Worm (Caenorhabditis elegans) whole organism, L4 larva: ENCODE data around the gene edg-1.

Experiments used
- F26F4.8 ChIP-seq: fragments of 200-800 bp; sonication (Bioruptor generic); conservative IDR thresholded peaks from 2 replicates; pipeline ENCODE4 v1.3.6; 2022; ENCODE audit warnings: missing genetic modification characterization, missing compliant biosample characterization
- F37D6.2 ChIP-seq: sonication (generic microtip); optimal IDR thresholded peaks from 2 replicates; lab custom pipeline; 2016; ENCODE audit warnings: mild to moderate bottlenecking, missing genetic modification characterization, missing compliant biosample characterization
- F44E2.7 ChIP-seq: fragments of 200-800 bp; sonication (Bioruptor generic); IDR thresholded peaks from 2 replicates; pipeline ENCODE4 v2.1.2; 2022; ENCODE audit warnings: missing genetic modification characterization, missing compliant biosample characterization
- F49E8.2 ChIP-seq: sonication (generic microtip); optimal IDR thresholded peaks from 2 replicates; lab custom pipeline; 2016; ENCODE audit warnings: missing compliant biosample characterization, mild to moderate bottlenecking, missing genetic modification characterization, borderline replicate concordance
- R02D3.7 ChIP-seq: fragments of 150-350 bp; sonication (generic microtip); optimal IDR thresholded peaks from 3 replicates; lab custom pipeline; 2014; ENCODE audit warnings: missing biosample characterization, missing genetic modification characterization
- T20F7.1 ChIP-seq: fragments of 200-800 bp; sonication (Bioruptor generic); optimal IDR thresholded peaks from 2 replicates; lab custom pipeline; 2018; ENCODE audit warnings: mild to moderate bottlenecking, missing genetic modification characterization, missing compliant biosample characterization
- Y48G9A.11 ChIP-seq: fragments of 200-800 bp; sonication (Bioruptor generic); IDR thresholded peaks from 2 replicates; pipeline ENCODE4 v1.3.6; 2022; ENCODE audit warnings: missing genetic modification reagents, missing genetic modification characterization, missing compliant biosample characterization
- Y5F2A.4 ChIP-seq: fragments of 200-800 bp; sonication (Bioruptor generic); optimal IDR thresholded peaks from 2 replicates; lab custom pipeline; 2018; ENCODE audit warnings: mild to moderate bottlenecking, missing genetic modification characterization, missing compliant biosample characterization
- Y75B8A.6 ChIP-seq: fragments of 200-800 bp; sonication (Bioruptor generic); IDR thresholded peaks from 2 replicates; pipeline ENCODE4 v1.3.6; 2022; ENCODE audit warnings: missing genetic modification reagents, missing genetic modification characterization, missing compliant biosample characterization
- ZK337.2 ChIP-seq: fragments of 200-800 bp; sonication (Bioruptor generic); IDR thresholded peaks from 2 replicates; pipeline ENCODE4 v1.3.6; 2022; ENCODE audit warnings: missing genetic modification reagents, missing genetic modification characterization, missing compliant biosample characterization
- aha-1 ChIP-seq: fragments of 150-350 bp; peaks from one replicate; lab custom pipeline; 2014; ENCODE audit warnings: missing biosample characterization, missing genetic modification characterization
- arid-1 ChIP-seq: fragments of 200-800 bp; sonication (Bioruptor generic); conservative IDR thresholded peaks from 2 replicates; pipeline ENCODE4 v1.3.6; 2022; ENCODE audit warnings: missing genetic modification reagents, missing genetic modification characterization, missing compliant biosample characterization
- ceh-62 ChIP-seq: sonication (generic microtip); optimal IDR thresholded peaks from 2 replicates; lab custom pipeline; 2017; ENCODE audit warnings: missing biosample characterization, missing genetic modification characterization
- cey-2 ChIP-seq: sonication (generic microtip); optimal IDR thresholded peaks from 3 replicates; lab custom pipeline; 2017; ENCODE audit warnings: missing genetic modification characterization, mild to moderate bottlenecking, missing compliant biosample characterization, antibody characterized with exemption, borderline replicate concordance; ENCODE audit not compliant: insufficient read depth
- ctbp-1 ChIP-seq: fragments of 200-800 bp; sonication (Bioruptor generic); IDR thresholded peaks from 2 replicates; pipeline ENCODE4 v1.3.6; 2022; ENCODE audit warnings: missing genetic modification reagents, missing genetic modification characterization, missing compliant biosample characterization
- daf-12 ChIP-seq: fragments of 150-350 bp; optimal IDR thresholded peaks from 2 replicates; lab custom pipeline; 2014; ENCODE audit warnings: missing biosample characterization, missing genetic modification reagents, missing genetic modification characterization
- daf-16 ChIP-seq, 3 experiments: sonication (generic microtip); optimal IDR thresholded peaks; 2 replicates each; lab custom pipeline; 2016 to 2017; ENCODE audit warnings: missing genetic modification characterization in 3 of 3, missing genetic modification reagents in 3 of 3, mild to moderate bottlenecking in 2 of 3, missing compliant biosample characterization in 2 of 3, missing biosample characterization in 1 of 3, moderate library complexity in 1 of 3
- dmd-8 ChIP-seq: fragments of 200-800 bp; sonication (Bioruptor generic); IDR thresholded peaks from 2 replicates; pipeline ENCODE4 v1.3.6; 2022; ENCODE audit warnings: missing genetic modification characterization, missing compliant biosample characterization
- dpl-1 ChIP-seq: fragments of 150-350 bp; optimal IDR thresholded peaks from 2 replicates; lab custom pipeline; 2014; ENCODE audit warnings: missing biosample characterization, missing genetic modification reagents, missing genetic modification characterization
- duxl-1 ChIP-seq: sonication (generic microtip); optimal IDR thresholded peaks from 2 replicates; lab custom pipeline; 2016; ENCODE audit warnings: mild to moderate bottlenecking, missing genetic modification characterization, moderate library complexity, missing compliant biosample characterization; ENCODE audit not compliant: poor library complexity
- dve-1 ChIP-seq: sonication (generic microtip); optimal IDR thresholded peaks from 2 replicates; lab custom pipeline; 2017; ENCODE audit warnings: antibody characterized with exemption, mild to moderate bottlenecking, missing genetic modification characterization, missing compliant biosample characterization; ENCODE audit not compliant: insufficient read depth
- egl-27 ChIP-seq: sonication (generic microtip); optimal IDR thresholded peaks from 3 replicates; lab custom pipeline; 2017; ENCODE audit warnings: missing biosample characterization, missing genetic modification reagents, missing genetic modification characterization
- egl-43 ChIP-seq: fragments of 200-800 bp; sonication (Bioruptor generic); IDR thresholded peaks from 2 replicates; pipeline ENCODE4 v1.3.6; 2022; ENCODE audit warnings: missing genetic modification reagents, missing genetic modification characterization, missing compliant biosample characterization
- fos-1 ChIP-seq: fragments of 150-350 bp; optimal IDR thresholded peaks from 2 replicates; lab custom pipeline; 2014; ENCODE audit warnings: missing biosample characterization, missing genetic modification characterization
- hlh-11 ChIP-seq: fragments of 200-800 bp; sonication (Bioruptor generic); optimal IDR thresholded peaks from 2 replicates; lab custom pipeline; 2018; ENCODE audit warnings: mild to moderate bottlenecking, missing genetic modification characterization, missing compliant biosample characterization
- hlh-30 ChIP-seq: sonication (generic microtip); optimal IDR thresholded peaks from 2 replicates; lab custom pipeline; 2017; ENCODE audit warnings: antibody characterized with exemption, mild to moderate bottlenecking, missing genetic modification characterization, missing compliant biosample characterization; ENCODE audit not compliant: insufficient read depth
- hmg-1.1 ChIP-seq: fragments of 200-800 bp; sonication (Bioruptor generic); IDR thresholded peaks from 2 replicates; pipeline ENCODE4 v1.3.6; 2022; ENCODE audit warnings: missing genetic modification reagents, missing genetic modification characterization, missing compliant biosample characterization
- jun-1 ChIP-seq: fragments of 150-350 bp; optimal IDR thresholded peaks from 2 replicates; lab custom pipeline; 2014; ENCODE audit warnings: missing biosample characterization, missing genetic modification reagents, missing genetic modification characterization
- lim-7 ChIP-seq: fragments of 200-800 bp; sonication (Bioruptor generic); IDR thresholded peaks from 2 replicates; pipeline ENCODE4 v1.3.6; 2022; ENCODE audit warnings: missing genetic modification characterization, missing compliant biosample characterization
- lin-15B ChIP-seq: fragments of 150-350 bp; sonication (generic microtip); optimal IDR thresholded peaks from 3 replicates; lab custom pipeline; 2014; ENCODE audit warnings: missing biosample characterization, missing genetic modification characterization
- lin-38 ChIP-seq: fragments of 200-800 bp; sonication (Bioruptor generic); IDR thresholded peaks from 2 replicates; pipeline ENCODE4 v1.3.6; 2022; ENCODE audit warnings: missing genetic modification reagents, missing genetic modification characterization, missing compliant biosample characterization
- lir-3 ChIP-seq: sonication (generic microtip); optimal IDR thresholded peaks from 2 replicates; lab custom pipeline; 2016; ENCODE audit warnings: mild to moderate bottlenecking, missing genetic modification characterization, missing compliant biosample characterization
- lsy-2 ChIP-seq, 2 experiments: fragments of 150-350 bp in 1 of 2; sonication (generic microtip) in 1 of 2; optimal IDR thresholded peaks; 2 replicates each; lab custom pipeline; 2014 to 2017; ENCODE audit warnings: missing biosample characterization in 2 of 2, missing genetic modification characterization in 2 of 2
- madf-9 ChIP-seq: fragments of 200-800 bp; sonication (Bioruptor generic); conservative IDR thresholded peaks from 2 replicates; pipeline ENCODE4 v1.3.6; 2022; ENCODE audit warnings: missing genetic modification reagents, missing genetic modification characterization, missing compliant biosample characterization
- mep-1 ChIP-seq: fragments of 150-350 bp; sonication (generic microtip); optimal IDR thresholded peaks from 3 replicates; lab custom pipeline; 2014; ENCODE audit warnings: missing biosample characterization, missing genetic modification characterization
- nhr-28 ChIP-seq: fragments of 150-350 bp; optimal IDR thresholded peaks from 2 replicates; lab custom pipeline; 2014; ENCODE audit warnings: missing biosample characterization, missing genetic modification characterization
- nhr-6 ChIP-seq: fragments of 150-350 bp; optimal IDR thresholded peaks from 2 replicates; lab custom pipeline; 2014; ENCODE audit warnings: missing biosample characterization, missing genetic modification characterization
- nhr-77 ChIP-seq: fragments of 150-350 bp; optimal IDR thresholded peaks from 2 replicates; lab custom pipeline; 2014; ENCODE audit warnings: missing biosample characterization, missing genetic modification characterization
- php-3 ChIP-seq: fragments of 200-800 bp; sonication (Bioruptor generic); IDR thresholded peaks from 2 replicates; pipeline ENCODE4 v1.3.6; 2022; ENCODE audit warnings: missing genetic modification reagents, missing genetic modification characterization, missing compliant biosample characterization
- sdz-12 ChIP-seq: fragments of 200-800 bp; sonication (Bioruptor generic); optimal IDR thresholded peaks from 2 replicates; lab custom pipeline; 2018; ENCODE audit warnings: mild to moderate bottlenecking, missing genetic modification characterization, missing compliant biosample characterization
- skn-1 ChIP-seq: fragments of 150-350 bp; optimal IDR thresholded peaks from 2 replicates; lab custom pipeline; 2014; ENCODE audit warnings: missing biosample characterization, missing genetic modification characterization
- spr-3 ChIP-seq: fragments of 200-800 bp; sonication (Bioruptor generic); optimal IDR thresholded peaks from 2 replicates; lab custom pipeline; 2018; ENCODE audit warnings: mild to moderate bottlenecking, missing genetic modification characterization, missing compliant biosample characterization
- tra-1 ChIP-seq: fragments of 200-800 bp; sonication (Bioruptor generic); IDR thresholded peaks from 2 replicates; pipeline ENCODE4 v1.3.6; 2022; ENCODE audit warnings: missing genetic modification reagents, missing genetic modification characterization, missing compliant biosample characterization
- unc-62 ChIP-seq, 3 experiments: fragments of 150-350 bp in 1 of 3; sonication (generic microtip); optimal IDR thresholded peaks in 2 of 3; peaks in 1 of 3; 1 replicate in 1 of 3; 2 replicates in 2 of 3; lab custom pipeline; 2014 to 2017; ENCODE audit warnings: missing biosample characterization in 3 of 3, missing genetic modification characterization in 3 of 3, missing genetic modification reagents in 3 of 3, missing genotype in 1 of 3
- zfp-2 ChIP-seq: sonication (generic microtip); optimal IDR thresholded peaks from 2 replicates; lab custom pipeline; 2016; ENCODE audit warnings: mild to moderate bottlenecking, missing genetic modification characterization, missing compliant biosample characterization
- zfp-3 ChIP-seq: fragments of 200-800 bp; sonication (Bioruptor generic); conservative IDR thresholded peaks from 2 replicates; pipeline ENCODE4 v1.3.6; 2022; ENCODE audit warnings: missing genetic modification reagents, missing genetic modification characterization, missing compliant biosample characterization
- zip-11 ChIP-seq: fragments of 200-800 bp; sonication (Bioruptor generic); IDR thresholded peaks from 2 replicates; pipeline ENCODE4 v1.3.6; 2022; ENCODE audit warnings: missing genetic modification characterization, missing compliant biosample characterization
- ztf-7 ChIP-seq: fragments of 150-350 bp; optimal IDR thresholded peaks from 2 replicates; lab custom pipeline; 2014; ENCODE audit warnings: missing biosample characterization, missing genetic modification characterization

Gene edg-1

DNA sequence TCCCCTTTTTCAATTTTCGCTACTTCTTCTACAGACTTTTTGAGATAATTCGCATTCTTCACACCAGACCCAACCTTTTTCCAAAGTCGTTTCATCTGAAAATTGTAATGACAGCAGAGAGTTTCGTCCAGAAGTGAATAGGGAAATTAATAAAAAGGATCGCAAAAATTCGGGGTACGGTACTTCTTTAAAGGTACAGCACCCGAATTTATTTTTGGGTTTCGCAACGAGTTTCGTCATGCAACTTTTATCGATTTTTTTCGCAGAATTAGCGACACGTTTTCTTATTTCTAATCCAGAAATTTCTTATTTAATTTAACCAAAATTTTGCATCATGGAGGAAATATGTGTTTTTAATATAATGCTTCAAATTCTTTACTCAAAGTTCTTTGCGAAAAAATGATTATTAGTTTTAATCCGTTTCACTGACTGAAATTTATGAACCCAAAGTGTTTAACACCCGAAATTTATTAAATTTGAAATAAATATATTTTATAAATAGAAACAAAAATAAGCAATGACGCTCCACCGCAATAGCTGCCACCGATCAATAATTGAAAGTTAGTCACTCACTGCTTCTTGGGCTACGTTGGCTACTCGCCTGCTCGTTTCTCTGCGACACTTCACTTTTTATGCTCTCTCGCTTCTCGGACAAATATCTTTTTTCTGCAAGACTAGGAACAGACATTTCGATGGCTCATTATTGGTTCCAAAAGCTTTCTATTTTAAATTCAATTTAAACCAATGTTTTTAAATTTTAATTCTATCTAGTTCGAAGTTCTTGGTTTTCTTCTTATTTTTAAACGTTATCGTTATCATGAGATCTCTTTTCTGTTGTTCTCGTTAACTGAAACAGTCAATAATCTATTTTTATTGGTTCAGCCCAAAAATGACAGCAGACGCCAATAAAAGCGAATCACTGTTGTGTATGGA, 22.2 kb upstream of the edg-1 start, which contains the start of the genes B0035.15 and dnj-1:
TSS of gene B0035.15 (minus strand) at position 99 of the 933 bp plus-strand sequence.
TSS of gene dnj-1 (plus strand) at position 883 of the 933 bp plus-strand sequence.
- TF ChIP-seq lsy-2 (tag; optimal IDR thresholded peaks at IDR 0.05; lab: Kevin White, UChicago) (peak in 1 of 2 experiments; percentile 53), F37D6.2 (tag; lab: Kevin White, UChicago) (no peak), F26F4.8 (GFP tag; lab: Robert Waterston, UW) (no peak), ZK337.2 (GFP tag; lab: Robert Waterston, UW) (no peak), fos-1 (tag; lab: Kevin White, UChicago) (no peak), cey-2 (tag; lab: Kevin White, UChicago) (no peak), nhr-28 (tag; lab: Kevin White, UChicago) (peak; percentile 62), jun-1 (tag; lab: Kevin White, UChicago) (no peak), ztf-7 (no peak), hlh-11 (tag; lab: Kevin White, UChicago) (peak; percentile 23), lir-3 (no peak), mep-1 (tag; lab: Kevin White, UChicago) (peak; percentile 56), egl-27 (tag; lab: Kevin White, UChicago) (no peak), Y48G9A.11 (GFP tag; lab: Robert Waterston, UW) (no peak), dve-1 (peak; percentile 46), hmg-1.1 (GFP tag; lab: Robert Waterston, UW) (0 out of 2 replicates have a peak, but pooled peaks have one; percentile 44), zip-11 (no peak), Y5F2A.4 (GFP tag; lab: Kevin White, UChicago) (no peak), egl-43 (GFP tag; lab: Robert Waterston, UW) (no peak), madf-9 (GFP tag; lab: Robert Waterston, UW) (no peak), ceh-62 (no peak), Y75B8A.6 (GFP tag; lab: Robert Waterston, UW) (no peak), T20F7.1 (GFP tag; lab: Kevin White, UChicago) (no peak), daf-16 (GFP tag; optimal IDR thresholded peaks at IDR 0.05; lab: Kevin White, UChicago) (no peak), daf-16 (tag; optimal IDR thresholded peaks at IDR 0.05; lab: Kevin White, UChicago) (no peak), R02D3.7 (tag; lab: Kevin White, UChicago) (no peak), dmd-8 (no peak), ctbp-1 (GFP tag; lab: Robert Waterston, UW) (no peak), F44E2.7 (GFP tag; lab: Robert Waterston, UW) (no peak), nhr-6 (tag; lab: Kevin White, UChicago) (no peak), arid-1 (no peak), lin-15B (tag; lab: Kevin White, UChicago) (no peak), daf-12 (tag; lab: Kevin White, UChicago) (no peak), F49E8.2 (tag; lab: Kevin White, UChicago) (no peak), dpl-1 (GFP tag; lab: Kevin White, UChicago) (peak; percentile 50), lim-7 (GFP tag; lab: Robert Waterston, UW) (no peak), duxl-1 (tag; lab: Kevin White, UChicago) (no peak), zfp-3 (GFP tag; lab: Robert Waterston, UW) (no peak), lin-38 (peak; percentile 69), unc-62 (GFP tag; optimal IDR thresholded peaks at IDR 0.05 in 1 of 2; lab: Kevin White, UChicago) (no peak), unc-62 (tag; optimal IDR thresholded peaks at IDR 0.05; lab: Kevin White, UChicago) (no peak), spr-3 (GFP tag; lab: Kevin White, UChicago) (no peak), aha-1 (tag; lab: Kevin White, UChicago) (no peak), hlh-30 (tag; lab: Kevin White, UChicago) (peak; percentile 35), tra-1 (GFP tag; lab: Robert Waterston, UW) (no peak), nhr-77 (tag; lab: Kevin White, UChicago) (peak; percentile 1), sdz-12 (GFP tag; lab: Kevin White, UChicago) (no peak), zfp-2 (tag; lab: Kevin White, UChicago) (no peak), skn-1 (tag; lab: Kevin White, UChicago) (no peak), php-3 (GFP tag; lab: Robert Waterston, UW) (no peak)
